Fruit fly (Drosophila melanogaster): ENCODE data around the gene Sc2.

DNA sequence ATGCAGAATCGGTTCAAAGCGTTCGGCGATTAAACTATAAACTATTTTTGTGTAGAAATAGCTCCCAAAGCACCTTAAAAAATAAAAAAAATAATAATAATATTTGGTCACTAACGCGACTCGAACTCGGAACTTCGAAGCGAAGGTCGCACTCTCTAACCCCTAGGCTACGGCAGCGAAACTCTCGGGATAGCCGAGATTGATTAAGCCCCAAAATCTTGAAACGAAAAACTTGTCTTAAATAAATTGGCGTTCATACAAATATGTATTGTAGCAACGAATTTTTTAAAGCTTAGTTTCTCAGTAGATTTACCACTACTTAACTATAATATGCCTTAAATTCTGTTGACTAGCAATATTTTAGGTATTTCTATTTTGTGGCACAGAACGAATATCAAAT lies 8.9 kb upstream of the Sc2 start:
- TF ChIP-seq psq (optimal IDR thresholded peaks at IDR 0.05) (no peak), CG8478 (optimal IDR thresholded peaks at IDR 0.05) (no peak), usp (GFP tag; optimal IDR thresholded peaks at IDR 0.05) (no peak), pan (optimal IDR thresholded peaks at IDR 0.05) (no peak), EcR (GFP tag; optimal IDR thresholded peaks at IDR 0.05) (no peak)
